Fruit fly (Drosophila melanogaster): ENCODE results near the gene CG43335.

CG43335 gene

DNA sequence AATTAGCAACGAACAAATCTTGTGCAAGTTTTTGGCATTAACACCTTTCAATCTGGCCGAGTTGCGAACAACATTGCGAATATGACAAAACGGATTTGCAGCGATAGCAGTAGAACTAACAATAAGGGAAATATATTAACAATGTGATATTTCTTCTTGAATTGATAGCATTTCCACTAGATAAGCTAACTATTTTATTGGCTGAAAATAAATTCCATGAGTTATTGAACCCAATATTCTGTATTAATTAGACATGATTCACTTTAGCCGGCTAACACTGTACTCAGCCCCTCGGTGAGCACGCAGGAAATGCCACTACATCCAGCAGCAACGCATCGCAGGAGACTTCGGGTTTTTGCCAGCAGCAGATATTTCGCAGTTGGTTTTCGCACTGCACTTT lies 8.4 kb upstream of the CG43335 start:
- peak; percentile 18; the same call in 1 of the 2 replicates for TF ChIP-seq CG11294 (GFP tag; IDR thresholded peaks at IDR 0.05)
- TF ChIP-seq CG32006 (GFP tag; optimal IDR thresholded peaks at IDR 0.05): peak; percentile 45
- peak; percentile 17 for TF ChIP-seq dsx (GFP tag; optimal IDR thresholded peaks at IDR 0.05; ENCODE audit: poor library complexity, severe bottlenecking)
- no peak for TF ChIP-seq CG6808 (GFP tag; optimal IDR thresholded peaks at IDR 0.05)
- TF ChIP-seq CG8119 (GFP tag; IDR thresholded peaks at IDR 0.05): peak; percentile 59
- TF ChIP-seq CG15336 (GFP tag; IDR thresholded peaks at IDR 0.05): peak; percentile 63
- TF ChIP-seq Ets96B (tag; optimal IDR thresholded peaks at IDR 0.05): peak; percentile 35
- no peak for TF ChIP-seq Ets21C (GFP tag; optimal IDR thresholded peaks at IDR 0.05)
- 0 out of 3 replicates have a peak, but pooled peaks have one; percentile 57 for TF ChIP-seq eg (GFP tag; IDR thresholded peaks at IDR 0.05)
- peak; percentile 1 for TF ChIP-seq esn (GFP tag; optimal IDR thresholded peaks at IDR 0.05)
- TF ChIP-seq Hr4 (GFP tag; optimal IDR thresholded peaks at IDR 0.05): peak; percentile 53
- peak; percentile 19 for TF ChIP-seq achi (GFP tag; optimal IDR thresholded peaks at IDR 0.05)
- no peak for TF ChIP-seq CG11902 (GFP tag; optimal IDR thresholded peaks at IDR 0.05)
- peak; percentile 65 for TF ChIP-seq CG6163 (GFP tag; IDR thresholded peaks at IDR 0.05)
- peak; percentile 47 for TF ChIP-seq svp (GFP tag)
- peak; percentile 50 for TF ChIP-seq CG3919 (GFP tag; optimal IDR thresholded peaks at IDR 0.05)
- peak; percentile 13 for TF ChIP-seq CG10631 (GFP tag; optimal IDR thresholded peaks at IDR 0.05)
- no peak for TF ChIP-seq fd59A (GFP tag; optimal IDR thresholded peaks at IDR 0.05)
- peak; percentile 48; the same call in 1 of the 2 replicates for TF ChIP-seq Gug (GFP tag; IDR thresholded peaks at IDR 0.05)
- TF ChIP-seq CG6276 (GFP tag; optimal IDR thresholded peaks at IDR 0.05): peak; percentile 45
- TF ChIP-seq Lpt (GFP tag; optimal IDR thresholded peaks at IDR 0.05): peak; percentile 32
- TF ChIP-seq OdsH (GFP tag; optimal IDR thresholded peaks at IDR 0.05): peak; percentile 28
- TF ChIP-seq pdm3 (GFP tag; optimal IDR thresholded peaks at IDR 0.05): no peak
- peak; percentile 5 for TF ChIP-seq CG10669 (GFP tag; optimal IDR thresholded peaks at IDR 0.05)
- peak; percentile 89 for TF ChIP-seq Eip78C (GFP tag)
- no peak for TF ChIP-seq ss (GFP tag; optimal IDR thresholded peaks at IDR 0.05)
- TF ChIP-seq CG31627 (GFP tag; optimal IDR thresholded peaks at IDR 0.05): no peak
- peak; percentile 9 for TF ChIP-seq CG6792 (GFP tag; optimal IDR thresholded peaks at IDR 0.05)

DNA sequence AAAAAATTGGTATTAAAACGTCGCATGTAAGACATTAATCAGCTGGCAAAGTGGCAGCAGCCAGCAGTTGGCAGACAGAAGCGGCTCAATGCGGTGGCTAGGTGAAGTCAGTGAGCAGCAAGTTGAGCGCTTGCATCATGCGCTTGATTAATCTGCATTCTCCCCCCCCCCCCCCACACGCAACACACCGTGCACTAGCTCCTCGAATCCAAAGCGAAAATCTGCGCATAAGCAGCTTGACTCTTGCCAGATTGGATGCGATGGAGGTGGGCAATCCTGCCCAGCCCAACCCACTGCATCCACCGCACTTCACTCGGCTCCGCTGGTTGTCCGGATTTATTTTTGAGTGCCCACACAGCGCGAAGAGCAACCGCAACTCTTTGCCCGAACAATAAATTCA lies 8.0 kb upstream of the CG43335 start:
- TF ChIP-seq eg (GFP tag; IDR thresholded peaks at IDR 0.05) (0 out of 3 replicates have a peak, but pooled peaks have one; percentile 2), CG11762 (GFP tag; optimal IDR thresholded peaks at IDR 0.05; ENCODE audit: insufficient read depth) (no peak), CG32006 (GFP tag; optimal IDR thresholded peaks at IDR 0.05) (no peak), Smox (GFP tag; optimal IDR thresholded peaks at IDR 0.05) (no peak), Hr38 (GFP tag; optimal IDR thresholded peaks at IDR 0.05) (no peak)

DNA sequence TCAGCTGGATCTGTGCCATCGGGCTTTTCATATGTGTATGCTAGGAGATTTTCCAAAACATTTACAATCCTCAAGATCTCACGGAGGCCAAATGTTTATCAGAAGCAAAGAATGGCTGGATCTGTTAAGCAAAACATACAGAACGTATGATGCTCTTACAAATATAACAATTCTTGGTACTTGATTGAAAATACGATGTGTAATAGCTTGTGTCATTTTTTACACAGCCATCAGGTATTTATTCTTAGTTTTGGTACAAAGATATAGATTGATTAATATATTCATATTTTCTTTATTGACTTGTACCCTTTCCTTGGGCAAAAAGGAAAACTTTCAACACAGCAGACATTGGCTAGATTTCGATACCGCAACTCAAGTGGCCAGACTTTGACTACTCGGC lies 7.3 kb upstream of the CG43335 start:
- no peak for TF ChIP-seq CG31627 (GFP tag; optimal IDR thresholded peaks at IDR 0.05)
- TF ChIP-seq Eip93F (GFP tag; optimal IDR thresholded peaks at IDR 0.05): no peak
- no peak for TF ChIP-seq CG16779 (tag; optimal IDR thresholded peaks at IDR 0.05)
- no peak for TF ChIP-seq CG7368 (GFP tag; optimal IDR thresholded peaks at IDR 0.05)
- TF ChIP-seq CG15336 (GFP tag; IDR thresholded peaks at IDR 0.05): no peak

DNA sequence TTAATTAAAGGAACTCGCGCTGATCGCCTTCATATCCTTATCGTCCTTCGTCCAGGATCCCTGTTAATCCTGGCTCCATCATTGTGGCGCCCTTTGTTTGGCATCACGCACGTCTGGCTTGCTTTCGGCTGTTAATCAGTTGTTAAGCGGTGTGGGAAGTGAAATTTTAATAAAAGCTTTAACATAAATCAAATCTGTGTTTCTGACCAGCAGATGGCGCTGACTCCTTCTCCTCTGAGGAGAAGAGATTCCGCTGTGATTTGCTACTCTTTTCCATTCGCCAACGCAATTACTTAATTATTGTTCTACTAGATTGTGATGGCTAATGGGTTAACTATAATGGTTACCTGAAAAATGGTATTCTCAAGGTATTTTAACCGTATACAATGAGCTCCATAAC lies 5.2 kb upstream of the CG43335 start:
- TF ChIP-seq Lpt (GFP tag; optimal IDR thresholded peaks at IDR 0.05): no peak
- TF ChIP-seq Smox (GFP tag; optimal IDR thresholded peaks at IDR 0.05): no peak
- TF ChIP-seq CG6163 (GFP tag; IDR thresholded peaks at IDR 0.05): no peak
- TF ChIP-seq Gug (GFP tag; IDR thresholded peaks at IDR 0.05): no peak
- TF ChIP-seq CG10669 (GFP tag; optimal IDR thresholded peaks at IDR 0.05): no peak
- no peak for TF ChIP-seq spab (GFP tag; optimal IDR thresholded peaks at IDR 0.05)
- no peak for TF ChIP-seq fd59A (GFP tag; optimal IDR thresholded peaks at IDR 0.05)
- TF ChIP-seq CG6792 (GFP tag; optimal IDR thresholded peaks at IDR 0.05): no peak
- TF ChIP-seq topi (GFP tag; optimal IDR thresholded peaks at IDR 0.05): no peak
- TF ChIP-seq Ets96B (tag; optimal IDR thresholded peaks at IDR 0.05): no peak
- TF ChIP-seq ss (GFP tag; optimal IDR thresholded peaks at IDR 0.05): no peak

Measured in whole organism, prepupa.